Worm (Caenorhabditis elegans) whole organism, young adult: Measurements from ENCODE around the gene R03D7.2.

Source experiments
- B0019.2 ChIP-seq: fragments of 200-800 bp; sonication (Bioruptor generic); conservative IDR thresholded peaks from 2 replicates; pipeline ENCODE4 v1.3.6; 2022; ENCODE audit warnings: missing genetic modification reagents, missing genetic modification characterization, missing compliant biosample characterization
- B0336.3 ChIP-seq: fragments of 200-800 bp; sonication (Bioruptor generic); IDR thresholded peaks from 2 replicates; pipeline ENCODE4 v1.3.6; 2022; ENCODE audit warnings: missing genetic modification characterization, missing compliant biosample characterization
- C06A6.2 ChIP-seq: fragments of 200-800 bp; sonication (Bioruptor generic); conservative IDR thresholded peaks from 2 replicates; pipeline ENCODE4 v1.3.6; 2022; ENCODE audit warnings: missing genetic modification characterization, missing compliant biosample characterization
- F10E7.11 ChIP-seq: sonication (generic microtip); optimal IDR thresholded peaks from 2 replicates; lab custom pipeline; 2017; ENCODE audit warnings: mild to moderate bottlenecking, missing genetic modification characterization, moderate library complexity, missing compliant biosample characterization
- F33H1.4 ChIP-seq: fragments of 200-800 bp; sonication (Bioruptor generic); IDR thresholded peaks from 2 replicates; pipeline ENCODE4 v1.3.6; 2022; ENCODE audit warnings: missing genetic modification reagents, missing genetic modification characterization, missing compliant biosample characterization
- F37B4.10 ChIP-seq: fragments of 200-800 bp; sonication (Bioruptor generic); IDR thresholded peaks from 2 replicates; pipeline ENCODE4 v1.3.6; 2022; ENCODE audit warnings: missing genetic modification characterization, missing compliant biosample characterization
- F52B5.7 ChIP-seq: sonication (generic microtip); optimal IDR thresholded peaks from 2 replicates; lab custom pipeline; 2016; ENCODE audit warnings: mild to moderate bottlenecking, missing genetic modification characterization, missing compliant biosample characterization
- T26A5.8 ChIP-seq: sonication (generic microtip); optimal IDR thresholded peaks from 2 replicates; lab custom pipeline; 2016; ENCODE audit warnings: missing genetic modification characterization, missing compliant biosample characterization
- Y53F4B.3 ChIP-seq: fragments of 200-800 bp; sonication (Bioruptor generic); IDR thresholded peaks from 2 replicates; pipeline ENCODE4 v1.3.6; 2022; ENCODE audit warnings: missing genetic modification reagents, missing genetic modification characterization, missing compliant biosample characterization
- Y95B8A.8 ChIP-seq: fragments of 200-800 bp; sonication (Bioruptor generic); IDR thresholded peaks from 2 replicates; pipeline ENCODE4 v1.3.6; 2022; ENCODE audit warnings: missing genetic modification reagents, missing genetic modification characterization, missing compliant biosample characterization
- akir-1 ChIP-seq: fragments of 200-800 bp; sonication (Bioruptor generic); optimal IDR thresholded peaks from 2 replicates; lab custom pipeline; 2018; ENCODE audit warnings: mild to moderate bottlenecking, missing genetic modification characterization, moderate library complexity, missing compliant biosample characterization
- ama-1 ChIP-seq, 3 experiments: fragments of 150-350 bp in 1 of 3; sonication (generic microtip) in 2 of 3; optimal IDR thresholded peaks; 2 replicates each; lab custom pipeline; 2014 to 2018; ENCODE audit warnings: missing biosample characterization in 2 of 3, missing genetic modification characterization in 2 of 3, missing genetic modification reagents in 2 of 3
- attf-5 ChIP-seq: fragments of 200-800 bp; sonication (Bioruptor generic); optimal IDR thresholded peaks from 2 replicates; lab custom pipeline; 2018; ENCODE audit warnings: mild to moderate bottlenecking, missing genetic modification characterization, missing compliant biosample characterization
- attf-6 ChIP-seq: fragments of 200-800 bp; sonication (Bioruptor generic); IDR thresholded peaks from 2 replicates; pipeline ENCODE4 v1.3.6; 2022; ENCODE audit warnings: missing genetic modification reagents, missing genetic modification characterization, missing compliant biosample characterization
- bed-2 ChIP-seq: fragments of 200-800 bp; sonication (Bioruptor generic); IDR thresholded peaks from 2 replicates; pipeline ENCODE4 v1.3.6; 2022; ENCODE audit warnings: missing genetic modification reagents, missing genetic modification characterization, missing compliant biosample characterization
- ceh-27 ChIP-seq: fragments of 200-800 bp; sonication (Bioruptor generic); optimal IDR thresholded peaks from 2 replicates; lab custom pipeline; 2018; ENCODE audit warnings: mild to moderate bottlenecking, missing genetic modification characterization, moderate library complexity, missing compliant biosample characterization
- ceh-91 ChIP-seq: fragments of 200-800 bp; sonication (Bioruptor generic); IDR thresholded peaks from 2 replicates; pipeline ENCODE4 v1.3.6; 2022; ENCODE audit warnings: missing genetic modification reagents, missing genetic modification characterization, missing compliant biosample characterization
- dpff-1 ChIP-seq: sonication (generic microtip); optimal IDR thresholded peaks from 2 replicates; lab custom pipeline; 2017; ENCODE audit warnings: mild to moderate bottlenecking, missing genetic modification characterization, missing compliant biosample characterization
- dpl-1 ChIP-seq: fragments of 150-350 bp; optimal IDR thresholded peaks from 2 replicates; lab custom pipeline; 2014; ENCODE audit warnings: missing biosample characterization, missing genetic modification reagents, missing genetic modification characterization
- efl-1 ChIP-seq: fragments of 150-350 bp; optimal IDR thresholded peaks from 2 replicates; lab custom pipeline; 2014; ENCODE audit warnings: missing biosample characterization, missing genetic modification reagents, missing genetic modification characterization
- egl-44 ChIP-seq: fragments of 200-800 bp; sonication (Bioruptor generic); IDR thresholded peaks from 2 replicates; pipeline ENCODE4 v1.3.6; 2022; ENCODE audit warnings: missing genetic modification reagents, missing genetic modification characterization, missing compliant biosample characterization
- ets-4 ChIP-seq: fragments of 200-800 bp; sonication (Bioruptor generic); optimal IDR thresholded peaks from 2 replicates; lab custom pipeline; 2018; ENCODE audit warnings: mild to moderate bottlenecking, missing genetic modification characterization, missing compliant biosample characterization
- fkh-3 ChIP-seq: sonication (generic microtip); optimal IDR thresholded peaks from 2 replicates; lab custom pipeline; 2016; ENCODE audit warnings: mild to moderate bottlenecking, missing genetic modification characterization, missing compliant biosample characterization
- hmg-20 ChIP-seq: fragments of 200-800 bp; sonication (Bioruptor generic); IDR thresholded peaks from 2 replicates; pipeline ENCODE4 v1.3.6; 2022; ENCODE audit warnings: missing genetic modification reagents, missing genetic modification characterization, missing compliant biosample characterization
- lin-54 ChIP-seq: fragments of 200-800 bp; sonication (Bioruptor generic); optimal IDR thresholded peaks from 2 replicates; lab custom pipeline; 2018; ENCODE audit warnings: mild to moderate bottlenecking, missing genetic modification characterization, missing compliant biosample characterization
- lsl-1 ChIP-seq: fragments of 200-800 bp; sonication (Bioruptor generic); optimal IDR thresholded peaks from 2 replicates; lab custom pipeline; 2018; ENCODE audit warnings: mild to moderate bottlenecking, missing genetic modification characterization, moderate library complexity, missing compliant biosample characterization
- lsy-27 ChIP-seq: sonication (generic microtip); optimal IDR thresholded peaks from 2 replicates; lab custom pipeline; 2017; ENCODE audit warnings: missing genetic modification characterization, mild to moderate bottlenecking, missing compliant biosample characterization, antibody characterized with exemption, missing genotype, borderline replicate concordance; ENCODE audit not compliant: insufficient read depth
- madf-10 ChIP-seq: sonication (generic microtip); optimal IDR thresholded peaks from 2 replicates; lab custom pipeline; 2016; ENCODE audit warnings: mild to moderate bottlenecking, missing genetic modification characterization, missing compliant biosample characterization
- madf-3 ChIP-seq: fragments of 200-800 bp; sonication (Bioruptor generic); IDR thresholded peaks from 2 replicates; pipeline ENCODE4 v1.3.6; 2022; ENCODE audit warnings: missing genetic modification reagents, missing genetic modification characterization, missing compliant biosample characterization
- madf-6 ChIP-seq: fragments of 200-800 bp; sonication (Bioruptor generic); IDR thresholded peaks from 2 replicates; pipeline ENCODE4 v1.3.6; 2022; ENCODE audit warnings: missing genetic modification reagents, missing genetic modification characterization, missing compliant biosample characterization
- madf-8 ChIP-seq: fragments of 200-800 bp; sonication (Bioruptor generic); conservative IDR thresholded peaks from 2 replicates; pipeline ENCODE4 v1.3.6; 2022; ENCODE audit warnings: missing genetic modification reagents, missing genetic modification characterization, missing compliant biosample characterization
- mcd-1 ChIP-seq: fragments of 200-800 bp; sonication (Bioruptor generic); IDR thresholded peaks from 2 replicates; pipeline ENCODE4 v1.3.6; 2022; ENCODE audit warnings: missing genetic modification reagents, missing genetic modification characterization, missing compliant biosample characterization
- mel-28 ChIP-seq: sonication (generic microtip); optimal IDR thresholded peaks from 2 replicates; lab custom pipeline; 2016; ENCODE audit warnings: borderline replicate concordance, mild to moderate bottlenecking, missing genetic modification characterization, missing compliant biosample characterization
- nfya-2 ChIP-seq: fragments of 200-800 bp; sonication (Bioruptor generic); IDR thresholded peaks from 2 replicates; pipeline ENCODE4 v1.3.6; 2022; ENCODE audit warnings: missing genetic modification reagents, missing genetic modification characterization, missing compliant biosample characterization
- nhr-120 ChIP-seq: fragments of 200-800 bp; sonication (Bioruptor generic); IDR thresholded peaks from 2 replicates; pipeline ENCODE4 v1.3.6; 2022; ENCODE audit warnings: missing genetic modification characterization, missing compliant biosample characterization
- nhr-179 ChIP-seq: sonication (generic microtip); optimal IDR thresholded peaks from 2 replicates; lab custom pipeline; 2016; ENCODE audit warnings: mild to moderate bottlenecking, missing genetic modification characterization, missing compliant biosample characterization
- nhr-80 ChIP-seq: sonication (generic microtip); optimal IDR thresholded peaks from 2 replicates; lab custom pipeline; 2016; ENCODE audit warnings: missing genetic modification characterization, missing compliant biosample characterization
- nhr-90 ChIP-seq: sonication (generic microtip); optimal IDR thresholded peaks from 2 replicates; lab custom pipeline; 2016; ENCODE audit warnings: missing genotype, mild to moderate bottlenecking, missing genetic modification characterization, missing compliant biosample characterization
- rec-8 ChIP-seq, 2 experiments: sonication (generic microtip); optimal IDR thresholded peaks; 2 replicates each; lab custom pipeline; 2016; ENCODE audit warnings: mild to moderate bottlenecking in 2 of 2, missing genetic modification characterization in 2 of 2, missing genetic modification reagents in 2 of 2, missing genotype in 2 of 2, missing biosample characterization in 1 of 2, missing compliant biosample characterization in 1 of 2, moderate library complexity in 1 of 2
- sea-2 ChIP-seq: fragments of 200-800 bp; sonication (Bioruptor generic); IDR thresholded peaks from 2 replicates; pipeline ENCODE4 v1.3.6; 2022; ENCODE audit warnings: missing genetic modification characterization, missing compliant biosample characterization
- snpc-3.4 ChIP-seq: sonication (generic microtip); optimal IDR thresholded peaks from 2 replicates; lab custom pipeline; 2017; ENCODE audit warnings: missing genetic modification characterization, mild to moderate bottlenecking, missing compliant biosample characterization, antibody characterized with exemption, moderate library complexity, missing genotype, missing genetic modification reagents
- tbp1 ChIP-seq: fragments of 200-800 bp; sonication (Bioruptor generic); optimal IDR thresholded peaks from 2 replicates; lab custom pipeline; 2018; ENCODE audit warnings: mild to moderate bottlenecking, missing genetic modification characterization, missing compliant biosample characterization
- tlf-1 ChIP-seq: fragments of 200-800 bp; sonication (Bioruptor generic); optimal IDR thresholded peaks from 2 replicates; lab custom pipeline; 2018; ENCODE audit warnings: mild to moderate bottlenecking, missing genetic modification characterization, missing compliant biosample characterization
- unc-62 ChIP-seq: fragments of 150-350 bp; optimal IDR thresholded peaks from 2 replicates; lab custom pipeline; 2014; ENCODE audit warnings: missing biosample characterization, missing genetic modification reagents, missing genetic modification characterization
- ztf-28 ChIP-seq: fragments of 200-800 bp; sonication (Bioruptor generic); IDR thresholded peaks from 2 replicates; pipeline ENCODE4 v1.3.6; 2022; ENCODE audit warnings: missing genetic modification reagents, missing genetic modification characterization, missing compliant biosample characterization
- ztf-6 ChIP-seq: fragments of 200-800 bp; sonication (Bioruptor generic); IDR thresholded peaks from 2 replicates; pipeline ENCODE4 v1.3.6; 2022; ENCODE audit warnings: missing genetic modification reagents, missing genetic modification characterization, missing compliant biosample characterization

Gene R03D7.2

ce11 chrII:10925804-10926570, 9.0 kb downstream of the R03D7.2 start, which contains the start of gene metr-1 (continued):
- TF ChIP-seq mel-28 (tag; lab: Kevin White, UChicago) (no peak), F33H1.4 (peak; percentile 53), unc-62 (GFP tag; lab: Kevin White, UChicago) (no peak), efl-1 (GFP tag; lab: Kevin White, UChicago) (peak; percentile 92), ztf-28 (GFP tag; lab: Robert Waterston, UW) (no peak), tbp1 (no peak), attf-6 (GFP tag; lab: Robert Waterston, UW) (no peak), sea-2 (GFP tag; lab: Robert Waterston, UW) (no peak), fkh-3 (tag; lab: Kevin White, UChicago) (no peak), madf-6 (GFP tag; lab: Robert Waterston, UW) (peak; percentile 70), akir-1 (GFP tag; lab: Kevin White, UChicago) (no peak), Y95B8A.8 (GFP tag; lab: Robert Waterston, UW) (0 out of 2 replicates have a peak, but pooled peaks have one; percentile 42), nhr-120 (GFP tag; lab: Robert Waterston, UW) (no peak), nfya-2 (GFP tag; lab: Robert Waterston, UW) (no peak), madf-10 (tag; lab: Kevin White, UChicago) (no peak), tlf-1 (GFP tag; lab: Kevin White, UChicago) (no peak), mcd-1 (GFP tag; lab: Robert Waterston, UW) (peak; percentile 49; the same call in 1 of the 2 replicates), rec-8 (tag; optimal IDR thresholded peaks at IDR 0.05; lab: Kevin White, UChicago) (peak in 1 of 2 experiments; percentile 18), attf-5 (no peak), B0019.2 (GFP tag; lab: Robert Waterston, UW) (no peak), madf-8 (GFP tag; lab: Robert Waterston, UW) (0 out of 2 replicates have a peak, but pooled peaks have one; percentile 7), F10E7.11 (tag; lab: Kevin White, UChicago) (no peak), C06A6.2 (GFP tag; lab: Robert Waterston, UW) (no peak), B0336.3 (GFP tag; lab: Robert Waterston, UW) (no peak), ceh-91 (GFP tag; lab: Robert Waterston, UW) (peak; percentile 31; the same call in 1 of the 2 replicates), madf-3 (GFP tag; lab: Robert Waterston, UW) (no peak), T26A5.8 (tag; lab: Kevin White, UChicago) (no peak), F52B5.7 (tag; lab: Kevin White, UChicago) (no peak), F37B4.10 (GFP tag; lab: Robert Waterston, UW) (no peak), nhr-179 (no peak), ceh-27 (GFP tag; lab: Kevin White, UChicago) (no peak), lsl-1 (GFP tag; lab: Kevin White, UChicago) (peak; percentile 41), bed-2 (GFP tag; lab: Robert Waterston, UW) (peak; percentile 59; the same call in 1 of the 2 replicates), nhr-80 (peak; percentile 9), nhr-90 (tag; lab: Kevin White, UChicago) (no peak), lin-54 (GFP tag; lab: Kevin White, UChicago) (peak; percentile 68), ets-4 (GFP tag; lab: Kevin White, UChicago) (no peak), snpc-3.4 (no peak), egl-44 (GFP tag; lab: Robert Waterston, UW) (no peak), dpl-1 (GFP tag; lab: Kevin White, UChicago) (peak; percentile 66), Y53F4B.3 (GFP tag; lab: Robert Waterston, UW) (no peak), ama-1 (optimal IDR thresholded peaks at IDR 0.05; lab: Kevin White, UChicago) (peak; percentile 38), ama-1 (GFP tag; optimal IDR thresholded peaks at IDR 0.05; lab: Kevin White, UChicago) (no peak), ztf-6 (GFP tag; lab: Robert Waterston, UW) (no peak), dpff-1 (tag; lab: Kevin White, UChicago) (no peak), hmg-20 (GFP tag; lab: Robert Waterston, UW) (peak; percentile 35; the same call in 1 of the 2 replicates), lsy-27 (tag; lab: Kevin White, UChicago) (no peak)
